Worm (Caenorhabditis elegans) whole organism, L4/young adult: ENCODE results near the gene Y42H9AR.5.

Experiments
- W03F9.2 ChIP-seq: fragments of 150-350 bp; optimal IDR thresholded peaks from 2 replicates; lab custom pipeline; 2014; ENCODE audit warnings: missing biosample characterization, missing genetic modification characterization
- him-1 ChIP-seq: sonication (generic microtip); optimal IDR thresholded peaks from 2 replicates; lab custom pipeline; 2016; ENCODE audit warnings: missing genotype, missing genetic modification reagents, missing genetic modification characterization, missing compliant biosample characterization

DNA sequence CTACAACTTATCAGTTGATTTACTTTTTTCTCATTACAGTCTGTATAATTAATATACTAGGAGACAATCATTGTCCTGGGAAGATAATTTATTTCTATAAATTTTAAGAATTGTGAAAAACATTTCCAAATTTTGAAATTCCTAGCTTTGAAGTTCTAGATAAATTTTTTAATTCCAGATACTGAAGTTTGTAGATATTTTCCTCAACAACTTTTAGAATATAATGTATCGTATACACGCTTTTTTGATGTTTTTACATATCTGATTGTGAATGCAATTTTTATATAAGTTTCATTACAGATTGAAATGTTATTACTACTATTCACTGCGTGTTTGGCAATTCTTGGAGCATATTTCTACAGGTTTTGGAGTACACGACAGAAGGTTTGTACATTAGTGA is 49.8 kb downstream of the Y42H9AR.5 start, which contains the start of gene faah-2:
- TF ChIP-seq W03F9.2 (tag; lab: Kevin White, UChicago) = no peak
- no peak for TF ChIP-seq him-1
